Fruit fly (Drosophila melanogaster): ENCODE measurements around the gene CG3430.

Gene CG3430

dm6 chr2L:6956725-6957124, at the start of gene CG3430, which contains the start of gene CG13775 (continued):
- TF ChIP-seq CG9817 (tag; optimal IDR thresholded peaks at IDR 0.05) (peak; percentile 41), mirr (GFP tag; optimal IDR thresholded peaks at IDR 0.05) (peak; percentile 28), CG18764 (GFP tag; optimal IDR thresholded peaks at IDR 0.05) (no peak), pita (GFP tag; optimal IDR thresholded peaks at IDR 0.05) (no peak), phol (tag; optimal IDR thresholded peaks at IDR 0.05) (peak; percentile 53), gsb (GFP tag; IDR thresholded peaks at IDR 0.05) (0 out of 2 replicates have a peak, but pooled peaks have one; percentile 14), trem (tag; optimal IDR thresholded peaks at IDR 0.05) (peak; percentile 23), HmgD (GFP tag; optimal IDR thresholded peaks at IDR 0.05) (peak; percentile 39), CG14860 (GFP tag; IDR thresholded peaks at IDR 0.05; ENCODE audit: partially characterized antibody) (peak; percentile 54; the same call in 2 of the 3 replicates), CG14014 (GFP tag; IDR thresholded peaks at IDR 0.05) (peak; percentile 33; the same call in 1 of the 2 replicates), Dad (GFP tag; optimal IDR thresholded peaks at IDR 0.05) (peak; percentile 27), mam (GFP tag; optimal IDR thresholded peaks at IDR 0.05) (peak; percentile 52), CG16863 (GFP tag; optimal IDR thresholded peaks at IDR 0.05) (no peak), jumu (GFP tag; optimal IDR thresholded peaks at IDR 0.05) (peak; percentile 8), CG6683 (GFP tag; optimal IDR thresholded peaks at IDR 0.05) (no peak), CG33213 (GFP tag; optimal IDR thresholded peaks at IDR 0.05) (peak; percentile 7), CG6765 (GFP tag; optimal IDR thresholded peaks at IDR 0.05) (peak; percentile 33), sob (GFP tag; IDR thresholded peaks at IDR 0.05) (0 out of 2 replicates have a peak, but pooled peaks have one; percentile 45), chinmo (GFP tag; IDR thresholded peaks at IDR 0.05; ENCODE audit: partially characterized antibody) (peak; percentile 74; the same call in 2 of the 4 replicates), CG3163 (GFP tag; optimal IDR thresholded peaks at IDR 0.05) (no peak), CG15269 (tag; optimal IDR thresholded peaks at IDR 0.05) (no peak), E2f1 (GFP tag; IDR thresholded peaks at IDR 0.05) (peak; percentile 83), CG9797 (GFP tag; optimal IDR thresholded peaks at IDR 0.05) (peak; percentile 13), bigmax (GFP tag; optimal IDR thresholded peaks at IDR 0.05) (peak; percentile 49), gfzf (GFP tag; optimal IDR thresholded peaks at IDR 0.05) (peak; percentile 14), CG30020 (tag; optimal IDR thresholded peaks at IDR 0.05) (peak; percentile 17), wdn (GFP tag; IDR thresholded peaks at IDR 0.05) (0 out of 2 replicates have a peak, but pooled peaks have one; percentile 34), cas (GFP tag; IDR thresholded peaks at IDR 0.05) (0 out of 2 replicates have a peak, but pooled peaks have one; percentile 32), Rfx (GFP tag; IDR thresholded peaks at IDR 0.05) (peak; percentile 67), Mes4 (GFP tag; optimal IDR thresholded peaks at IDR 0.05) (peak; percentile 8), Kr (GFP tag; optimal IDR thresholded peaks at IDR 0.05) (no peak), CG1024 (GFP tag; IDR thresholded peaks at IDR 0.05) (no peak), trh (GFP tag; optimal IDR thresholded peaks at IDR 0.05) (no peak), C15 (GFP tag; IDR thresholded peaks at IDR 0.05) (no peak), aop (GFP tag; IDR thresholded peaks at IDR 0.05) (peak; percentile 94), cato (GFP tag; optimal IDR thresholded peaks at IDR 0.05; ENCODE audit: borderline replicate concordance) (no peak), slbo (GFP tag; IDR thresholded peaks at IDR 0.05) (peak; percentile 67), CG10366 (GFP tag; IDR thresholded peaks at IDR 0.05) (peak; percentile 18; the same call in 1 of the 2 replicates), NFAT (GFP tag; IDR thresholded peaks at IDR 0.05) (peak; percentile 15; the same call in 1 of the 2 replicates), caup (GFP tag; optimal IDR thresholded peaks at IDR 0.05; ENCODE audit: severe bottlenecking) (peak; percentile 20), Camta (GFP tag; optimal IDR thresholded peaks at IDR 0.05) (peak; percentile 25), knrl (GFP tag; IDR thresholded peaks at IDR 0.05; ENCODE audit: partially characterized antibody) (peak; percentile 67), CG32532 (GFP tag; IDR thresholded peaks at IDR 0.05) (peak; percentile 56; the same call in 1 of the 2 replicates), sc (optimal IDR thresholded peaks at IDR 0.05) (no peak), sc (GFP tag; optimal IDR thresholded peaks at IDR 0.05) (no peak), vfl (GFP tag; optimal IDR thresholded peaks at IDR 0.05) (peak; percentile 7), tna (GFP tag; IDR thresholded peaks at IDR 0.05; ENCODE audit: partially characterized antibody) (0 out of 2 replicates have a peak, but pooled peaks have one; percentile 30), Dip2 (GFP tag; IDR thresholded peaks at IDR 0.05) (no peak), ATbp (GFP tag; optimal IDR thresholded peaks at IDR 0.05) (no peak), seq (GFP tag; IDR thresholded peaks at IDR 0.05) (0 out of 2 replicates have a peak, but pooled peaks have one; percentile 45)

Data from whole organism, embryonic.